Worm (Caenorhabditis elegans) whole organism, L4 larva: ENCODE results near the gene F26C11.1.
"Not testable (repeated sequence)": the region's sequence is repeated elsewhere in the genome, so short reads cannot be mapped to it uniquely, and the experiment has no call there.

Experiments
- ces-1 ChIP-seq: fragments of 150-350 bp; sonication (generic microtip); optimal IDR thresholded peaks from 4 replicates; lab custom pipeline; 2014; ENCODE audit warnings: missing biosample characterization, missing genetic modification reagents, missing genetic modification characterization
- nhr-111 ChIP-seq: fragments of 200-800 bp; sonication (Bioruptor generic); optimal IDR thresholded peaks from 2 replicates; lab custom pipeline; 2018; ENCODE audit warnings: mild to moderate bottlenecking, missing genetic modification characterization, missing compliant biosample characterization
- nhr-28 ChIP-seq: fragments of 150-350 bp; optimal IDR thresholded peaks from 2 replicates; lab custom pipeline; 2014; ENCODE audit warnings: missing biosample characterization, missing genetic modification characterization
- skn-1 ChIP-seq: fragments of 150-350 bp; optimal IDR thresholded peaks from 2 replicates; lab custom pipeline; 2014; ENCODE audit warnings: missing biosample characterization, missing genetic modification characterization

DNA sequence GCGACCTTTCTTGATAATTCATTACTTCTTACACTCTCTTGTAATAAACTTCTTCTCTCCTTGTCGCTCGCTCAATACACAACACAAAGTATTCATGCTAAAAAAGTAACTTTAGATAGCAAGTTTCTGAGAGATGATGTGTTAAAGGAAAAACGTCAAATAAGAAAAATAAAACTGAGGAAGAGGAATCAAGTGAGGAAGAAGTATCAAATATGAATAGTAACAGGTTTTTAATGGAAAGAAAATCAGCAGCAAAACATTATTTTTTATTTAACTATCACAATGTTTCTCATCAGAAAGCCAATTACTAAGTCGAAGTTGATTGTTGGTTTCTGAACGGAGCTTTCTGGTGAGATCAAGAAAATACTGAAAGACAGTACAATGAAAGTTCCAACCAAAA, 28.2 kb upstream of the F26C11.1 start, which contains the start of gene chil-1:
- TF ChIP-seq nhr-111 (GFP tag; lab: Kevin White, UChicago); skn-1 (tag; lab: Kevin White, UChicago); ces-1 (GFP tag; lab: Kevin White, UChicago); nhr-28 (tag; lab: Kevin White, UChicago): not testable (repeated sequence)
